Worm (Caenorhabditis elegans) whole organism, L4 larva: Measurements from ENCODE around the gene taf-6.2.

Experiments used
- D1046.2 ChIP-seq: fragments of 200-800 bp; sonication (Bioruptor generic); IDR thresholded peaks from 2 replicates; pipeline ENCODE4 v1.3.6; 2022; ENCODE audit warnings: missing genetic modification characterization, missing compliant biosample characterization
- F10B5.3 ChIP-seq: sonication (generic microtip); optimal IDR thresholded peaks from 2 replicates; lab custom pipeline; 2016; ENCODE audit warnings: mild to moderate bottlenecking, missing genetic modification characterization, missing compliant biosample characterization
- F26F4.8 ChIP-seq: fragments of 200-800 bp; sonication (Bioruptor generic); conservative IDR thresholded peaks from 2 replicates; pipeline ENCODE4 v1.3.6; 2022; ENCODE audit warnings: missing genetic modification characterization, missing compliant biosample characterization
- F44E2.7 ChIP-seq: fragments of 200-800 bp; sonication (Bioruptor generic); IDR thresholded peaks from 2 replicates; pipeline ENCODE4 v2.1.2; 2022; ENCODE audit warnings: missing genetic modification characterization, missing compliant biosample characterization
- F49E8.2 ChIP-seq: sonication (generic microtip); optimal IDR thresholded peaks from 2 replicates; lab custom pipeline; 2016; ENCODE audit warnings: missing compliant biosample characterization, mild to moderate bottlenecking, missing genetic modification characterization, borderline replicate concordance
- R02D3.7 ChIP-seq: fragments of 150-350 bp; sonication (generic microtip); optimal IDR thresholded peaks from 3 replicates; lab custom pipeline; 2014; ENCODE audit warnings: missing biosample characterization, missing genetic modification characterization
- T20F7.1 ChIP-seq: fragments of 200-800 bp; sonication (Bioruptor generic); optimal IDR thresholded peaks from 2 replicates; lab custom pipeline; 2018; ENCODE audit warnings: mild to moderate bottlenecking, missing genetic modification characterization, missing compliant biosample characterization
- Y5F2A.4 ChIP-seq: fragments of 200-800 bp; sonication (Bioruptor generic); optimal IDR thresholded peaks from 2 replicates; lab custom pipeline; 2018; ENCODE audit warnings: mild to moderate bottlenecking, missing genetic modification characterization, missing compliant biosample characterization
- ZK546.5 ChIP-seq, 2 experiments: sonication (generic microtip); optimal IDR thresholded peaks; 2 replicates each; lab custom pipeline; 2017; ENCODE audit warnings: missing biosample characterization in 2 of 2, missing genetic modification characterization in 2 of 2
- aly-2 ChIP-seq: sonication (generic microtip); optimal IDR thresholded peaks from 2 replicates; lab custom pipeline; 2018; ENCODE audit warnings: missing biosample characterization, missing genetic modification characterization
- arid-1 ChIP-seq: fragments of 200-800 bp; sonication (Bioruptor generic); conservative IDR thresholded peaks from 2 replicates; pipeline ENCODE4 v1.3.6; 2022; ENCODE audit warnings: missing genetic modification reagents, missing genetic modification characterization, missing compliant biosample characterization
- ceh-20 ChIP-seq: fragments of 200-800 bp; sonication (Bioruptor generic); IDR thresholded peaks from 2 replicates; pipeline ENCODE4 v1.3.6; 2022; ENCODE audit warnings: missing genetic modification reagents, missing genetic modification characterization, missing compliant biosample characterization
- ceh-32 ChIP-seq: sonication (generic microtip); optimal IDR thresholded peaks from 2 replicates; lab custom pipeline; 2016; ENCODE audit warnings: mild to moderate bottlenecking, missing genetic modification characterization, missing compliant biosample characterization; ENCODE audit not compliant: poor library complexity
- ceh-44 ChIP-seq: fragments of 200-800 bp; sonication (Bioruptor generic); IDR thresholded peaks from 2 replicates; pipeline ENCODE4 v1.3.6; 2022; ENCODE audit warnings: missing genetic modification reagents, missing genetic modification characterization, missing compliant biosample characterization
- ceh-62 ChIP-seq: sonication (generic microtip); optimal IDR thresholded peaks from 2 replicates; lab custom pipeline; 2017; ENCODE audit warnings: missing biosample characterization, missing genetic modification characterization
- ceh-82 ChIP-seq: sonication (generic microtip); optimal IDR thresholded peaks from 2 replicates; lab custom pipeline; 2017; ENCODE audit warnings: missing biosample characterization, missing genetic modification characterization
- ctbp-1 ChIP-seq: fragments of 200-800 bp; sonication (Bioruptor generic); IDR thresholded peaks from 2 replicates; pipeline ENCODE4 v1.3.6; 2022; ENCODE audit warnings: missing genetic modification reagents, missing genetic modification characterization, missing compliant biosample characterization
- daf-12 ChIP-seq: fragments of 150-350 bp; optimal IDR thresholded peaks from 2 replicates; lab custom pipeline; 2014; ENCODE audit warnings: missing biosample characterization, missing genetic modification reagents, missing genetic modification characterization
- dmd-8 ChIP-seq: fragments of 200-800 bp; sonication (Bioruptor generic); IDR thresholded peaks from 2 replicates; pipeline ENCODE4 v1.3.6; 2022; ENCODE audit warnings: missing genetic modification characterization, missing compliant biosample characterization
- dmd-9 ChIP-seq: fragments of 200-800 bp; sonication (Bioruptor generic); IDR thresholded peaks from 2 replicates; pipeline ENCODE4 v1.3.6; 2022; ENCODE audit warnings: missing genetic modification reagents, missing genetic modification characterization, missing compliant biosample characterization
- dpl-1 ChIP-seq: fragments of 150-350 bp; optimal IDR thresholded peaks from 2 replicates; lab custom pipeline; 2014; ENCODE audit warnings: missing biosample characterization, missing genetic modification reagents, missing genetic modification characterization
- duxl-1 ChIP-seq: sonication (generic microtip); optimal IDR thresholded peaks from 2 replicates; lab custom pipeline; 2016; ENCODE audit warnings: mild to moderate bottlenecking, missing genetic modification characterization, moderate library complexity, missing compliant biosample characterization; ENCODE audit not compliant: poor library complexity
- egl-27 ChIP-seq: sonication (generic microtip); optimal IDR thresholded peaks from 3 replicates; lab custom pipeline; 2017; ENCODE audit warnings: missing biosample characterization, missing genetic modification reagents, missing genetic modification characterization
- egl-43 ChIP-seq: fragments of 200-800 bp; sonication (Bioruptor generic); IDR thresholded peaks from 2 replicates; pipeline ENCODE4 v1.3.6; 2022; ENCODE audit warnings: missing genetic modification reagents, missing genetic modification characterization, missing compliant biosample characterization
- hlh-11 ChIP-seq: fragments of 200-800 bp; sonication (Bioruptor generic); optimal IDR thresholded peaks from 2 replicates; lab custom pipeline; 2018; ENCODE audit warnings: mild to moderate bottlenecking, missing genetic modification characterization, missing compliant biosample characterization
- lim-7 ChIP-seq: fragments of 200-800 bp; sonication (Bioruptor generic); IDR thresholded peaks from 2 replicates; pipeline ENCODE4 v1.3.6; 2022; ENCODE audit warnings: missing genetic modification characterization, missing compliant biosample characterization
- lin-1 ChIP-seq: fragments of 200-800 bp; sonication (Bioruptor generic); IDR thresholded peaks from 2 replicates; pipeline ENCODE4 v1.3.6; 2022; ENCODE audit warnings: missing genetic modification reagents, missing genetic modification characterization, missing compliant biosample characterization
- lin-13 ChIP-seq: fragments of 150-350 bp; optimal IDR thresholded peaks from 2 replicates; lab custom pipeline; 2014; ENCODE audit warnings: missing biosample characterization, missing genetic modification reagents, missing genetic modification characterization
- lin-15B ChIP-seq: fragments of 150-350 bp; sonication (generic microtip); optimal IDR thresholded peaks from 3 replicates; lab custom pipeline; 2014; ENCODE audit warnings: missing biosample characterization, missing genetic modification characterization
- lin-29 ChIP-seq: fragments of 200-800 bp; sonication (Bioruptor generic); IDR thresholded peaks from 2 replicates; pipeline ENCODE4 v1.3.6; 2022; ENCODE audit warnings: missing genetic modification reagents, missing genetic modification characterization, missing compliant biosample characterization
- lin-38 ChIP-seq: fragments of 200-800 bp; sonication (Bioruptor generic); IDR thresholded peaks from 2 replicates; pipeline ENCODE4 v1.3.6; 2022; ENCODE audit warnings: missing genetic modification reagents, missing genetic modification characterization, missing compliant biosample characterization
- madf-9 ChIP-seq: fragments of 200-800 bp; sonication (Bioruptor generic); conservative IDR thresholded peaks from 2 replicates; pipeline ENCODE4 v1.3.6; 2022; ENCODE audit warnings: missing genetic modification reagents, missing genetic modification characterization, missing compliant biosample characterization
- mdl-1 ChIP-seq, 2 experiments: fragments of 150-350 bp in 1 of 2; sonication (generic microtip) in 1 of 2; optimal IDR thresholded peaks; 2 replicates each; lab custom pipeline; 2014 to 2017; ENCODE audit warnings: missing biosample characterization in 2 of 2, missing genetic modification characterization in 2 of 2
- mep-1 ChIP-seq: fragments of 150-350 bp; sonication (generic microtip); optimal IDR thresholded peaks from 3 replicates; lab custom pipeline; 2014; ENCODE audit warnings: missing biosample characterization, missing genetic modification characterization
- nhr-11 ChIP-seq: fragments of 150-350 bp; optimal IDR thresholded peaks from 2 replicates; lab custom pipeline; 2014; ENCODE audit warnings: missing biosample characterization, missing genetic modification characterization
- nhr-111 ChIP-seq: fragments of 200-800 bp; sonication (Bioruptor generic); optimal IDR thresholded peaks from 2 replicates; lab custom pipeline; 2018; ENCODE audit warnings: mild to moderate bottlenecking, missing genetic modification characterization, missing compliant biosample characterization
- nhr-25 ChIP-seq: sonication (generic microtip); optimal IDR thresholded peaks from 2 replicates; lab custom pipeline; 2017; ENCODE audit warnings: missing genetic modification characterization, mild to moderate bottlenecking, missing compliant biosample characterization, antibody characterized with exemption, moderate library complexity, borderline replicate concordance; ENCODE audit not compliant: insufficient read depth
- nhr-42 ChIP-seq: fragments of 200-800 bp; sonication (Bioruptor generic); IDR thresholded peaks from 2 replicates; pipeline ENCODE4 v1.3.6; 2022; ENCODE audit warnings: missing genetic modification characterization, missing compliant biosample characterization
- nhr-48 ChIP-seq: sonication (generic microtip); optimal IDR thresholded peaks from 2 replicates; lab custom pipeline; 2016; ENCODE audit warnings: mild to moderate bottlenecking, missing genetic modification characterization, missing compliant biosample characterization
- nhr-77 ChIP-seq: fragments of 150-350 bp; optimal IDR thresholded peaks from 2 replicates; lab custom pipeline; 2014; ENCODE audit warnings: missing biosample characterization, missing genetic modification characterization
- rbr-2 ChIP-seq: sonication (generic microtip); optimal IDR thresholded peaks from 2 replicates; lab custom pipeline; 2016; ENCODE audit warnings: missing genotype, missing genetic modification characterization, missing compliant biosample characterization
- saeg-2 ChIP-seq: fragments of 200-800 bp; sonication (Bioruptor generic); IDR thresholded peaks from 2 replicates; pipeline ENCODE4 v1.3.6; 2022; ENCODE audit warnings: missing genetic modification reagents, missing genetic modification characterization, missing compliant biosample characterization
- sdz-12 ChIP-seq: fragments of 200-800 bp; sonication (Bioruptor generic); optimal IDR thresholded peaks from 2 replicates; lab custom pipeline; 2018; ENCODE audit warnings: mild to moderate bottlenecking, missing genetic modification characterization, missing compliant biosample characterization
- skn-1 ChIP-seq: fragments of 150-350 bp; optimal IDR thresholded peaks from 2 replicates; lab custom pipeline; 2014; ENCODE audit warnings: missing biosample characterization, missing genetic modification characterization
- snpc-4 ChIP-seq: fragments of 150-350 bp; optimal IDR thresholded peaks from 2 replicates; lab custom pipeline; 2014; ENCODE audit warnings: missing biosample characterization, missing genetic modification characterization
- tag-97 ChIP-seq: fragments of 200-800 bp; sonication (Bioruptor generic); IDR thresholded peaks from 2 replicates; pipeline ENCODE4 v1.3.6; 2022; ENCODE audit warnings: missing genetic modification characterization, missing compliant biosample characterization
- tra-1 ChIP-seq: fragments of 200-800 bp; sonication (Bioruptor generic); IDR thresholded peaks from 2 replicates; pipeline ENCODE4 v1.3.6; 2022; ENCODE audit warnings: missing genetic modification reagents, missing genetic modification characterization, missing compliant biosample characterization
- unc-39 ChIP-seq: sonication (generic microtip); optimal IDR thresholded peaks from 2 replicates; lab custom pipeline; 2017; ENCODE audit warnings: missing biosample characterization, missing genetic modification characterization
- zfp-3 ChIP-seq: fragments of 200-800 bp; sonication (Bioruptor generic); conservative IDR thresholded peaks from 2 replicates; pipeline ENCODE4 v1.3.6; 2022; ENCODE audit warnings: missing genetic modification reagents, missing genetic modification characterization, missing compliant biosample characterization
- zip-11 ChIP-seq: fragments of 200-800 bp; sonication (Bioruptor generic); IDR thresholded peaks from 2 replicates; pipeline ENCODE4 v1.3.6; 2022; ENCODE audit warnings: missing genetic modification characterization, missing compliant biosample characterization
- ztf-11 ChIP-seq: fragments of 150-350 bp; optimal IDR thresholded peaks from 2 replicates; lab custom pipeline; 2014; ENCODE audit warnings: missing biosample characterization, missing genetic modification characterization

The taf-6.2 gene

ce11 chrIV:3648634-3649240 is 45.8 kb downstream of the taf-6.2 start, which contains the start of gene CC8.2 (continued):
- no peak for TF ChIP-seq daf-12
- TF ChIP-seq nhr-25 (tag; lab: Kevin White, UChicago): no peak
- TF ChIP-seq nhr-11 (tag; lab: Kevin White, UChicago): no peak
- TF ChIP-seq ZK546.5 (tag; optimal IDR thresholded peaks at IDR 0.05; lab: Kevin White, UChicago): no peak
- TF ChIP-seq nhr-48: peak; percentile 87
- no peak for TF ChIP-seq F44E2.7 (GFP tag; lab: Robert Waterston, UW)
- TF ChIP-seq F26F4.8 (GFP tag; lab: Robert Waterston, UW): no peak
- TF ChIP-seq duxl-1: no peak
- no peak for TF ChIP-seq aly-2 (tag; lab: Kevin White, UChicago)
- no peak for TF ChIP-seq F49E8.2 (tag; lab: Kevin White, UChicago)
- TF ChIP-seq ceh-20 (GFP tag; lab: Robert Waterston, UW): peak; percentile 48; the same call in 1 of the 2 replicates
- no peak for TF ChIP-seq zfp-3 (GFP tag; lab: Robert Waterston, UW)
- TF ChIP-seq saeg-2 (GFP tag; lab: Robert Waterston, UW): no peak
- TF ChIP-seq unc-39 (tag; lab: Kevin White, UChicago): no peak
- peak; percentile 6 for TF ChIP-seq mep-1 (tag; lab: Kevin White, UChicago)
- TF ChIP-seq nhr-111: no peak
- no peak for TF ChIP-seq egl-27 (tag; lab: Kevin White, UChicago)
- no peak for TF ChIP-seq dmd-9 (GFP tag; lab: Robert Waterston, UW)
- TF ChIP-seq zip-11 (GFP tag; lab: Robert Waterston, UW): no peak
- TF ChIP-seq ceh-32 (tag; lab: Kevin White, UChicago): no peak
- no peak for TF ChIP-seq D1046.2 (GFP tag; lab: Robert Waterston, UW)
- 0 out of 2 replicates have a peak, but pooled peaks have one; percentile 28 for TF ChIP-seq arid-1 (GFP tag; lab: Robert Waterston, UW)
- TF ChIP-seq R02D3.7 (tag; lab: Kevin White, UChicago): no peak
- peak; percentile 55; the same call in 1 of the 2 replicates for TF ChIP-seq egl-43
- no peak for TF ChIP-seq ceh-44
- peak; percentile 30 for TF ChIP-seq lin-13 (GFP tag; lab: Kevin White, UChicago)
- no peak for TF ChIP-seq lin-1 (GFP tag; lab: Robert Waterston, UW)
- peak; percentile 19 for TF ChIP-seq dpl-1
- peak; percentile 44 to 62 for TF ChIP-seq mdl-1 (tag; optimal IDR thresholded peaks at IDR 0.05; lab: Kevin White, UChicago)
- no peak for TF ChIP-seq Y5F2A.4 (GFP tag; lab: Kevin White, UChicago)
- no peak for TF ChIP-seq lin-15B (tag; lab: Kevin White, UChicago)
- TF ChIP-seq hlh-11 (tag; lab: Kevin White, UChicago): peak; percentile 85
- no peak for TF ChIP-seq F10B5.3 (tag; lab: Kevin White, UChicago)
- no peak for TF ChIP-seq ceh-82
- TF ChIP-seq madf-9 (GFP tag; lab: Robert Waterston, UW): no peak
- no peak for TF ChIP-seq tag-97 (GFP tag; lab: Robert Waterston, UW)
- TF ChIP-seq dmd-8 (GFP tag; lab: Robert Waterston, UW): no peak
- TF ChIP-seq lim-7 (GFP tag; lab: Robert Waterston, UW): no peak
- TF ChIP-seq sdz-12 (GFP tag; lab: Kevin White, UChicago): no peak
- no peak for TF ChIP-seq nhr-77 (tag; lab: Kevin White, UChicago)
- TF ChIP-seq rbr-2 (tag; lab: Kevin White, UChicago): no peak
- TF ChIP-seq ceh-62 (tag; lab: Kevin White, UChicago): no peak
- TF ChIP-seq snpc-4 (tag; lab: Kevin White, UChicago): no peak
- no peak for TF ChIP-seq T20F7.1 (GFP tag; lab: Kevin White, UChicago)
- TF ChIP-seq skn-1 (tag; lab: Kevin White, UChicago): no peak
- TF ChIP-seq lin-29 (GFP tag; lab: Robert Waterston, UW): no peak
- TF ChIP-seq tra-1: no peak
- TF ChIP-seq ztf-11: no peak
- no peak for TF ChIP-seq nhr-42
- TF ChIP-seq lin-38 (GFP tag; lab: Robert Waterston, UW): no peak; the same call in 1 of the 2 replicates
- no peak for TF ChIP-seq ctbp-1 (GFP tag; lab: Robert Waterston, UW)
